Worm (Caenorhabditis elegans) whole organism, L1 larva: Measurements from ENCODE around the gene irg-1.
"Not testable (repeated sequence)": the region's sequence is repeated elsewhere in the genome, so short reads cannot be mapped to it uniquely, and the experiment has no call there.

Experiments used
- F16B12.6 ChIP-seq: fragments of 150-350 bp; optimal IDR thresholded peaks from 2 replicates; lab custom pipeline; 2014; ENCODE audit warnings: missing biosample characterization, missing genetic modification characterization
- Y116A8C.19 ChIP-seq: sonication (generic microtip); optimal IDR thresholded peaks from 2 replicates; lab custom pipeline; 2016; ENCODE audit warnings: missing compliant biosample characterization, missing genetic modification characterization, borderline replicate concordance
- aha-1 ChIP-seq: fragments of 150-350 bp; optimal IDR thresholded peaks from 2 replicates; lab custom pipeline; 2014; ENCODE audit warnings: missing biosample characterization, missing genetic modification characterization
- alr-1 ChIP-seq: fragments of 200-800 bp; sonication (Bioruptor generic); optimal IDR thresholded peaks from 2 replicates; lab custom pipeline; 2018; ENCODE audit warnings: borderline replicate concordance, mild to moderate bottlenecking, missing genetic modification characterization, missing compliant biosample characterization
- aly-2 ChIP-seq: fragments of 150-350 bp; optimal IDR thresholded peaks from 2 replicates; lab custom pipeline; 2014; ENCODE audit warnings: missing biosample characterization, missing genetic modification characterization
- blmp-1 ChIP-seq: fragments of 150-350 bp; optimal IDR thresholded peaks from 2 replicates; lab custom pipeline; 2014; ENCODE audit warnings: missing biosample characterization, missing genetic modification characterization
- ceh-8 ChIP-seq: fragments of 200-800 bp; sonication (Bioruptor generic); optimal IDR thresholded peaks from 2 replicates; lab custom pipeline; 2018; ENCODE audit warnings: mild to moderate bottlenecking, missing genetic modification characterization, moderate library complexity, missing compliant biosample characterization
- dpl-1 ChIP-seq, 3 experiments: fragments of 150-350 bp in 2 of 3; sonication (generic microtip) in 1 of 3; optimal IDR thresholded peaks; 2 replicates each; lab custom pipeline; 2014 to 2017; ENCODE audit warnings: missing biosample characterization in 3 of 3, missing genetic modification characterization in 3 of 3, missing genetic modification reagents in 3 of 3
- dsc-1 ChIP-seq: sonication (generic microtip); optimal IDR thresholded peaks from 2 replicates; lab custom pipeline; 2016; ENCODE audit warnings: mild to moderate bottlenecking, missing genetic modification characterization, missing compliant biosample characterization
- egl-13 ChIP-seq: sonication (generic microtip); optimal IDR thresholded peaks from 2 replicates; lab custom pipeline; 2016; ENCODE audit warnings: missing genotype, missing genetic modification reagents, missing genetic modification characterization, missing compliant biosample characterization
- elt-2 ChIP-seq: sonication (generic microtip); optimal IDR thresholded peaks from 2 replicates; lab custom pipeline; 2016; ENCODE audit warnings: missing genetic modification characterization, mild to moderate bottlenecking, inconsistent platforms, missing compliant biosample characterization, missing genetic modification reagents
- elt-3 ChIP-seq, 6 experiments: fragments of 150-350 bp in 1 of 6; sonication (generic microtip); optimal IDR thresholded peaks; 2 replicates each; lab custom pipeline; 2017 to 2018; ENCODE audit warnings: missing biosample characterization in 6 of 6, missing genetic modification characterization in 6 of 6, inconsistent platforms in 1 of 6
- fkh-8 ChIP-seq: sonication (generic microtip); optimal IDR thresholded peaks from 2 replicates; lab custom pipeline; 2016; ENCODE audit warnings: mild to moderate bottlenecking, missing genetic modification characterization, missing compliant biosample characterization
- fos-1 ChIP-seq: fragments of 150-350 bp; optimal IDR thresholded peaks from 2 replicates; lab custom pipeline; 2014; ENCODE audit warnings: missing biosample characterization, missing genetic modification characterization
- grh-1 ChIP-seq: fragments of 200-800 bp; sonication (Bioruptor generic); IDR thresholded peaks from 2 replicates; pipeline ENCODE4 v1.3.6; 2022; ENCODE audit warnings: missing genetic modification reagents, missing genetic modification characterization, missing compliant biosample characterization
- irx-1 ChIP-seq: sonication (generic microtip); optimal IDR thresholded peaks from 2 replicates; lab custom pipeline; 2016; ENCODE audit warnings: missing genetic modification characterization, missing compliant biosample characterization
- jun-1 ChIP-seq: fragments of 150-350 bp; optimal IDR thresholded peaks from 2 replicates; lab custom pipeline; 2014; ENCODE audit warnings: missing biosample characterization, missing genetic modification reagents, missing genetic modification characterization
- lin-15B ChIP-seq: fragments of 150-350 bp; sonication (generic microtip); optimal IDR thresholded peaks from 3 replicates; lab custom pipeline; 2014; ENCODE audit warnings: missing biosample characterization, missing genetic modification characterization
- lin-35 ChIP-seq, 2 experiments: fragments of 150-350 bp; optimal IDR thresholded peaks; 2 replicates each; lab custom pipeline; 2014; ENCODE audit warnings: missing biosample characterization in 2 of 2, missing genetic modification characterization in 2 of 2, missing genetic modification reagents in 2 of 2
- lsy-2 ChIP-seq, 2 experiments: fragments of 150-350 bp; optimal IDR thresholded peaks; 2 replicates each; lab custom pipeline; 2014; ENCODE audit warnings: missing biosample characterization in 2 of 2, missing genetic modification characterization in 2 of 2
- mef-2 ChIP-seq: fragments of 150-350 bp; optimal IDR thresholded peaks from 2 replicates; lab custom pipeline; 2014; ENCODE audit warnings: missing biosample characterization, missing genetic modification characterization
- mep-1 ChIP-seq: fragments of 150-350 bp; optimal IDR thresholded peaks from 2 replicates; lab custom pipeline; 2014; ENCODE audit warnings: missing biosample characterization, missing genetic modification characterization
- nhr-11 ChIP-seq: fragments of 150-350 bp; optimal IDR thresholded peaks from 2 replicates; lab custom pipeline; 2014; ENCODE audit warnings: missing biosample characterization, missing genetic modification characterization
- nhr-20 ChIP-seq: sonication (generic microtip); optimal IDR thresholded peaks from 2 replicates; lab custom pipeline; 2016; ENCODE audit warnings: mild to moderate bottlenecking, missing genetic modification characterization, missing compliant biosample characterization
- nhr-28 ChIP-seq: fragments of 150-350 bp; optimal IDR thresholded peaks from 2 replicates; lab custom pipeline; 2014; ENCODE audit warnings: missing biosample characterization, missing genetic modification characterization
- nhr-71 ChIP-seq: sonication (generic microtip); optimal IDR thresholded peaks from 2 replicates; lab custom pipeline; 2016; ENCODE audit warnings: mild to moderate bottlenecking, missing genetic modification characterization, moderate library complexity, missing compliant biosample characterization
- nhr-76 ChIP-seq: sonication (generic microtip); optimal IDR thresholded peaks from 2 replicates; lab custom pipeline; 2017; ENCODE audit warnings: missing biosample characterization, missing genetic modification characterization
- nhr-85 ChIP-seq: sonication (generic microtip); peaks from one replicate; lab custom pipeline; 2016; ENCODE audit warnings: missing genetic modification characterization, inconsistent platforms, missing compliant biosample characterization
- nhr-90 ChIP-seq: sonication (generic microtip); optimal IDR thresholded peaks from 2 replicates; lab custom pipeline; 2016; ENCODE audit warnings: mild to moderate bottlenecking, missing genetic modification characterization, missing compliant biosample characterization; ENCODE audit not compliant: poor library complexity
- pax-3 ChIP-seq: fragments of 200-800 bp; sonication (Bioruptor generic); optimal IDR thresholded peaks from 2 replicates; lab custom pipeline; 2018; ENCODE audit warnings: mild to moderate bottlenecking, missing genetic modification characterization, moderate library complexity, missing compliant biosample characterization
- pqm-1 ChIP-seq: sonication (generic microtip); optimal IDR thresholded peaks from 3 replicates; lab custom pipeline; 2017; ENCODE audit warnings: missing biosample characterization, missing genetic modification characterization
- skn-1 ChIP-seq: fragments of 150-350 bp; optimal IDR thresholded peaks from 2 replicates; lab custom pipeline; 2014; ENCODE audit warnings: missing biosample characterization, missing genetic modification characterization
- snpc-4 ChIP-seq: fragments of 150-350 bp; optimal IDR thresholded peaks from 2 replicates; lab custom pipeline; 2014; ENCODE audit warnings: missing biosample characterization, missing genetic modification characterization
- sox-4 ChIP-seq: sonication (generic microtip); optimal IDR thresholded peaks from 2 replicates; lab custom pipeline; 2016; ENCODE audit warnings: missing genetic modification characterization, missing compliant biosample characterization
- tlp-1 ChIP-seq: fragments of 150-350 bp; optimal IDR thresholded peaks from 2 replicates; lab custom pipeline; 2014; ENCODE audit warnings: missing biosample characterization, missing genetic modification characterization
- unc-30 ChIP-seq: sonication (generic microtip); optimal IDR thresholded peaks from 2 replicates; lab custom pipeline; 2017; ENCODE audit warnings: missing biosample characterization, missing genetic modification characterization
- unc-62 ChIP-seq: fragments of 150-350 bp; optimal IDR thresholded peaks from 2 replicates; lab custom pipeline; 2014; ENCODE audit warnings: missing biosample characterization, missing genetic modification reagents, missing genetic modification characterization
- unc-86 ChIP-seq: sonication (generic microtip); optimal IDR thresholded peaks from 2 replicates; lab custom pipeline; 2016; ENCODE audit warnings: missing genetic modification characterization, missing compliant biosample characterization
- vab-15 ChIP-seq: sonication (generic microtip); optimal IDR thresholded peaks from 2 replicates; lab custom pipeline; 2017; ENCODE audit warnings: missing genotype, mild to moderate bottlenecking, missing genetic modification characterization, missing compliant biosample characterization
- ztf-11 ChIP-seq, 2 experiments: sonication (generic microtip); optimal IDR thresholded peaks; 2 replicates each; lab custom pipeline; 2016 to 2017; ENCODE audit warnings: missing genetic modification characterization in 2 of 2, missing biosample characterization in 1 of 2, missing compliant biosample characterization in 1 of 2

Gene irg-1

DNA sequence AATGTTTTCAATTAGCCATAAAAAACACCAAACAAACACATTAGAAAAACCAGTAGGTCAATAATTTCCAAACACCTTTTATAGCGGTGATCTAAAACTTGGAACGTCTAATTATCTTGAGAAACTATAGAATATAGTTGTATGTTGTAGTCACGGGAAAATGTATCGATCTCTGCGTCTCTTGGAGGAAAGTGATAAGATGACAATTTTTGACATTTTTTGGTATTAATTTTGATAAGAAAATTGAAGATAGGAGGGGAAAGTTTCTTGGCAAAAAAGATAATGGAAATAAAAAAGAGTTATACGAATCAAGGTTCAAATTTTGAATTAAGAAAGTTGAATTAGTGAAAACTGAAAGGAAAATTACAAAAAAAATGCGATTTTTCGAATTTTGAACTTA is 17.6 kb upstream of the irg-1 start:
- no peak for TF ChIP-seq unc-86 (tag; lab: Kevin White, UChicago)
- TF ChIP-seq dsc-1 (tag; lab: Kevin White, UChicago) = no peak
- TF ChIP-seq vab-15 = no peak
- peak; percentile 74 for TF ChIP-seq nhr-85 (tag; lab: Kevin White, UChicago)
- peak; percentile 47 for TF ChIP-seq pqm-1
- TF ChIP-seq nhr-90 (tag; lab: Kevin White, UChicago) = peak; percentile 28
- peak; percentile 48 for TF ChIP-seq tlp-1
- TF ChIP-seq elt-3 (tag; optimal IDR thresholded peaks at IDR 0.05; lab: Kevin White, UChicago) = peak in 4 of 6 experiments; percentile 7 to 79 (median 54)
- TF ChIP-seq skn-1 (tag; lab: Kevin White, UChicago) = peak; percentile 40
- peak; percentile 91 for TF ChIP-seq elt-2
- TF ChIP-seq nhr-76 = no peak
- peak; percentile 84 for TF ChIP-seq nhr-20 (tag; lab: Kevin White, UChicago)
- TF ChIP-seq blmp-1 (tag; lab: Kevin White, UChicago) = peak; percentile 86
- TF ChIP-seq lin-35 (GFP tag; optimal IDR thresholded peaks at IDR 0.05; lab: Kevin White, UChicago) = peak in 1 of 2 experiments; percentile 28
- TF ChIP-seq mep-1 (tag; lab: Kevin White, UChicago) = peak; percentile 0
- TF ChIP-seq dpl-1 (GFP tag; optimal IDR thresholded peaks at IDR 0.05; lab: Kevin White, UChicago) = peak in 1 of 3 experiments; percentile 17

DNA sequence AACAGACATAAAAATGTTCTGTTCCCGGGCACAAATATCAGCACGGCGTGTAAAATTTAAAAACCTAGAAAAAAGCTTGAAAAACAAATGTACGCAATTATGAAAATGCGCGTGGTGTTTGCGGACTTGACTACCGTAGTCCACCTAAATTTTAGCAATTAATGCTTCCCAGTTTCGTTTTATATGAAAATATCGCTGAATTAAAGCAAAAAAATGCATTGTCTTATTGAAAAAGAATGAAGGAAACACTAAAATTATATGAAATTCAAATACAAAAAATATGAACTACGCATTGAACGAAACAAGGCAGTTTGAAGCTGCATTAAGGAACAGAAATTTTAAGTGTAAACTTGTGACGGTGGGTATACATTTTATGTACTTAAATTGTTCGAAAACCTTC is 17.1 kb upstream of the irg-1 start, which contains the start of gene ugt-64:
Gene ugt-64 (minus strand): TSS at position 101 of the 400 bp plus-strand sequence.
- TF ChIP-seq nhr-90 (tag; lab: Kevin White, UChicago); nhr-71 (tag; lab: Kevin White, UChicago); grh-1 (GFP tag; lab: Robert Waterston, UW): not testable (repeated sequence)

DNA sequence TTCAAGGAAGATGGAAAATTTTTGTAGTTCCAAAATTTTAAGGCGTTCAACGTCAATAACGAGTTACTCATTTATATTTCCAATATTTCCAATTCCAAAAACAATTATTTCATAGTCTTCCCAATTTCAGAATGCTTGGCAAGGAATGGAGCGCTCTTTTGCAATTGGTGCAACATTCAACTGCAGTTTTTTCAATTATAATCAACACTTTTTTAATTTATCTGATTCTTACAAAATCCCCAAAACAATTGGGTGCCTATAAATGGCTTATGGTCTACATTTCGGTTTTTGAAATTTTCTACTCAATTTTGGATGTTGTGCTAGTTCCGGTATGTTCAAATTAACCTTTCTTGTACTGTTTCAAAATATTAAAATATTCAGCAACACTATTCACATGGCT is 15.7 kb upstream of the irg-1 start, which contains the start of gene str-225:
Gene str-225 (plus strand): TSS at position 132 of the 400 bp plus-strand sequence.
- TF ChIP-seq F16B12.6 (tag; lab: Kevin White, UChicago) (no peak), aha-1 (no peak), aly-2 (no peak), ztf-11 (tag; optimal IDR thresholded peaks at IDR 0.05; lab: Kevin White, UChicago) (no peak), snpc-4 (no peak), egl-13 (tag; lab: Kevin White, UChicago) (no peak), jun-1 (tag; lab: Kevin White, UChicago) (no peak), unc-62 (GFP tag; lab: Kevin White, UChicago) (no peak), Y116A8C.19 (tag; lab: Kevin White, UChicago) (no peak)

DNA sequence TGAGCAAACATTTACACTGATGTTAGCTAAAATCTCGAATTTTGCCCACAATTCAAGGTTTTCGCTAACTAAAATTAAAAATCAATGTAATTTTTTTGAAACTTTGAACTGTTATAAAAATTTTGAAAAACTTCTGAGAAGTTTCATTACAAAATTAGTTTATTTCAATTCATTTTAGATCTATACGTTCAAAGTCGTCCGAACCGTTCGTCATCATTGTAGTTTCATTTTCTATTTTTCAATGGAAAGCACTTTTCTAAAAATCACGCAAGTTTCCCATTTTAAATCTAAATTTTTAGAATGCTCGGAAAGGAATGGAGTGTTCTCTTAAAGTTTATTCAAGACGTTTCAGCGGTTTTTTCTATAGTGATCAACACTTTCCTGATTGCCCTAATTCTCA is 13.5 kb upstream of the irg-1 start, which contains the start of gene str-228:
Gene str-228 (plus strand): TSS at position 301 of the 400 bp plus-strand sequence.
- no peak for TF ChIP-seq snpc-4
- TF ChIP-seq nhr-71 (tag; lab: Kevin White, UChicago) = no peak
- TF ChIP-seq irx-1 (tag; lab: Kevin White, UChicago) = no peak
- TF ChIP-seq aly-2 = no peak
- no peak for TF ChIP-seq unc-30 (tag; lab: Kevin White, UChicago)
- TF ChIP-seq sox-4 = no peak

DNA sequence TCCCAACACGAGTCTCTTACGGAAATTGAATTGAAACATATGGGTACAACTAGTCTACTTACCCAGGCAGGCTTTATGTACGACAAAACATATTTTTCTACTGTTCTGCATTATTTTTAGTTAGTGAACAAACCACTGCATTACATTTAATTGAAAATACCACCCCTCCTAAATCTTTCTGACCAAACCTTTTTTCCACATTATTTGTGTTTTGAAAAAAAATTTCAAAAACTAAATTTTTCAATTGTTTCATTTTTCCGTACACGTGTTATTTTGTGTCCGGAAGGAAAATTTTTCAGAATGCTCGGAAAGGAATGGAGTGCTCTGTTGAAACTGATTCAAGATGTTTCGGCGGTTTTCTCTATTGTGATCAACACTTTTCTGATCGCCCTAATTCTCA is 11.0 kb upstream of the irg-1 start, which contains the start of gene str-226:
Gene str-226 (plus strand): TSS at position 301 of the 400 bp plus-strand sequence.
- TF ChIP-seq skn-1 (tag; lab: Kevin White, UChicago) = no peak
- TF ChIP-seq dpl-1 (GFP tag; optimal IDR thresholded peaks at IDR 0.05; lab: Kevin White, UChicago) = no peak
- no peak for TF ChIP-seq fkh-8
- no peak for TF ChIP-seq unc-30 (tag; lab: Kevin White, UChicago)
- TF ChIP-seq lin-15B (tag; lab: Kevin White, UChicago) = no peak
- TF ChIP-seq fos-1 (tag; lab: Kevin White, UChicago) = no peak
- TF ChIP-seq lsy-2 (tag; optimal IDR thresholded peaks at IDR 0.05; lab: Kevin White, UChicago) = no peak
- no peak for TF ChIP-seq alr-1 (tag; lab: Kevin White, UChicago)
- no peak for TF ChIP-seq ceh-8
- no peak for TF ChIP-seq pax-3 (tag; lab: Kevin White, UChicago)
- TF ChIP-seq blmp-1 (tag; lab: Kevin White, UChicago) = no peak
- no peak for TF ChIP-seq vab-15
- no peak for TF ChIP-seq ztf-11 (tag; optimal IDR thresholded peaks at IDR 0.05; lab: Kevin White, UChicago)
- TF ChIP-seq nhr-11 (tag; lab: Kevin White, UChicago) = no peak
- no peak for TF ChIP-seq mef-2
- TF ChIP-seq nhr-28 (tag; lab: Kevin White, UChicago) = no peak
